Fruit fly (Drosophila melanogaster) whole organism, embryonic: ENCODE data around the gene CG33110.

Experiments used
- Antp ChIP-seq: fragments of 200-800 bp; sonication (Bioruptor generic); optimal IDR thresholded peaks from 3 replicates; lab custom pipeline; 2016; ENCODE audit warnings: missing biosample characterization, missing genetic modification characterization
- BEAF-32 ChIP-seq: fragments of 200-800 bp; sonication (Bioruptor generic); optimal IDR thresholded peaks from 3 replicates; lab custom pipeline; 2017; ENCODE audit warnings: missing biosample characterization, missing genetic modification characterization, mild to moderate bottlenecking, moderate library complexity, missing genetic modification reagents
- CG10209 ChIP-seq: fragments of 200-800 bp; sonication (Bioruptor generic); optimal IDR thresholded peaks from 3 replicates; lab custom pipeline; 2017; ENCODE audit warnings: missing biosample characterization, mild to moderate bottlenecking, missing genetic modification characterization, missing genetic modification reagents
- CG11504 ChIP-seq: fragments of 200-800 bp; sonication (Bioruptor generic); optimal IDR thresholded peaks from 3 replicates; lab custom pipeline; 2019; ENCODE audit warnings: missing biosample characterization, mild to moderate bottlenecking, missing genetic modification characterization, moderate library complexity
- CG1233 ChIP-seq: fragments of 200-800 bp; sonication (Bioruptor generic); optimal IDR thresholded peaks from 4 replicates; lab custom pipeline; 2018; ENCODE audit warnings: missing biosample characterization, mild to moderate bottlenecking, missing genetic modification characterization
- CG12769 ChIP-seq: fragments of 200-800 bp; sonication (Bioruptor generic); optimal IDR thresholded peaks from 2 replicates; lab custom pipeline; 2019; ENCODE audit warnings: missing biosample characterization, mild to moderate bottlenecking, missing genetic modification characterization, moderate library complexity
- CG13624 ChIP-seq: fragments of 200-800 bp; sonication (Bioruptor generic); optimal IDR thresholded peaks from 2 replicates; lab custom pipeline; 2016; ENCODE audit warnings: missing biosample characterization, missing genetic modification characterization
- CG14014 ChIP-seq: fragments of 200-800 bp; sonication (Bioruptor generic); IDR thresholded peaks from 2 replicates; pipeline ENCODE4 v1.3.6; 2022; ENCODE audit warnings: missing biosample characterization, missing genetic modification characterization
- CG15011 ChIP-seq: fragments of 200-800 bp; sonication (Bioruptor generic); optimal IDR thresholded peaks from 3 replicates; lab custom pipeline; 2018; ENCODE audit warnings: missing biosample characterization, mild to moderate bottlenecking, missing genetic modification characterization
- CG15269 ChIP-seq: fragments of 200-800 bp; sonication (Bioruptor generic); optimal IDR thresholded peaks from 2 replicates; lab custom pipeline; 2018; ENCODE audit warnings: missing biosample characterization, mild to moderate bottlenecking, missing genetic modification characterization, moderate library complexity
- CG1603 ChIP-seq: fragments of 200-800 bp; sonication (Bioruptor generic); optimal IDR thresholded peaks from 2 replicates; lab custom pipeline; 2019; ENCODE audit warnings: missing biosample characterization, mild to moderate bottlenecking, missing genetic modification characterization, moderate library complexity
- CG16815 ChIP-seq: fragments of 200-800 bp; sonication (Bioruptor generic); optimal IDR thresholded peaks from 3 replicates; lab custom pipeline; 2017; ENCODE audit warnings: missing biosample characterization, mild to moderate bottlenecking, missing genetic modification characterization
- CG18619 ChIP-seq: fragments of 200-800 bp; sonication (Bioruptor generic); optimal IDR thresholded peaks from 3 replicates; lab custom pipeline; 2017; ENCODE audit warnings: missing biosample characterization, mild to moderate bottlenecking, missing genetic modification characterization
- CG18764 ChIP-seq: fragments of 200-800 bp; sonication (Bioruptor generic); optimal IDR thresholded peaks from 3 replicates; lab custom pipeline; 2016; ENCODE audit warnings: missing biosample characterization, missing genetic modification characterization
- CG31224 ChIP-seq: fragments of 200-800 bp; sonication (Bioruptor generic); IDR thresholded peaks from 2 replicates; pipeline ENCODE4 v1.3.6; 2022; ENCODE audit warnings: missing biosample characterization, missing genetic modification characterization
- CG33213 ChIP-seq: fragments of 200-800 bp; sonication (Bioruptor generic); optimal IDR thresholded peaks from 3 replicates; lab custom pipeline; 2016; ENCODE audit warnings: missing biosample characterization, missing genetic modification characterization
- CG4360 ChIP-seq: fragments of 200-800 bp; sonication (Bioruptor generic); IDR thresholded peaks from 2 replicates; pipeline ENCODE4 v1.3.6; 2022; ENCODE audit warnings: missing biosample characterization, missing genetic modification characterization
- CG7786 ChIP-seq: fragments of 200-800 bp; sonication (Bioruptor generic); optimal IDR thresholded peaks from 2 replicates; lab custom pipeline; 2016; ENCODE audit warnings: missing biosample characterization, missing genetic modification characterization
- CG7987 ChIP-seq: fragments of 200-800 bp; sonication (Bioruptor generic); optimal IDR thresholded peaks from 2 replicates; lab custom pipeline; 2018; ENCODE audit warnings: missing biosample characterization, mild to moderate bottlenecking, missing genetic modification characterization, moderate library complexity
- CG8290 ChIP-seq, 3 experiments: fragments of 200-800 bp; sonication (Bioruptor generic); optimal IDR thresholded peaks; 2 replicates each; lab custom pipeline; 2016 to 2019; ENCODE audit warnings: missing biosample characterization in 3 of 3, missing genetic modification characterization in 3 of 3, mild to moderate bottlenecking in 2 of 3, moderate library complexity in 1 of 3
- CG8944 ChIP-seq: fragments of 200-800 bp; sonication (Bioruptor generic); optimal IDR thresholded peaks from 3 replicates; lab custom pipeline; 2016; ENCODE audit warnings: missing biosample characterization, missing genetic modification characterization
- CTCF ChIP-seq: fragments of 200-800 bp; sonication (Bioruptor generic); optimal IDR thresholded peaks from 2 replicates; lab custom pipeline; 2017; ENCODE audit warnings: missing biosample characterization, mild to moderate bottlenecking, missing genetic modification characterization, moderate library complexity
- D19A ChIP-seq: fragments of 200-800 bp; optimal IDR thresholded peaks from 3 replicates; lab custom pipeline; 2019; ENCODE audit warnings: missing biosample characterization, mild to moderate bottlenecking, missing genetic modification characterization, moderate library complexity
- Drgx ChIP-seq: fragments of 200-800 bp; sonication (Bioruptor generic); IDR thresholded peaks from 2 replicates; pipeline ENCODE4 v1.3.6; 2022; ENCODE audit warnings: missing biosample characterization, missing genetic modification characterization
- Fer1 ChIP-seq: fragments of 200-800 bp; sonication (Bioruptor generic); optimal IDR thresholded peaks from 2 replicates; lab custom pipeline; 2017; ENCODE audit warnings: missing biosample characterization, mild to moderate bottlenecking, missing genetic modification characterization
- Fer3 ChIP-seq: fragments of 200-800 bp; sonication (Bioruptor generic); optimal IDR thresholded peaks from 2 replicates; lab custom pipeline; 2018; ENCODE audit warnings: missing biosample characterization, mild to moderate bottlenecking, missing genetic modification characterization, moderate library complexity
- HLH3B ChIP-seq: fragments of 200-800 bp; sonication (Bioruptor generic); IDR thresholded peaks from 2 replicates; pipeline ENCODE4 v1.3.6; 2022; ENCODE audit warnings: missing biosample characterization, missing genetic modification characterization
- Lhr ChIP-seq: fragments of 200-800 bp; sonication (Bioruptor generic); optimal IDR thresholded peaks from 3 replicates; lab custom pipeline; 2017; ENCODE audit warnings: mild to moderate bottlenecking, missing biosample characterization, missing genetic modification reagents, missing genetic modification characterization
- NK7.1 ChIP-seq: fragments of 200-800 bp; sonication (Bioruptor generic); optimal IDR thresholded peaks from 3 replicates; lab custom pipeline; 2016; ENCODE audit warnings: missing biosample characterization, missing genetic modification characterization
- Sox100B ChIP-seq: fragments of 200-800 bp; sonication (Bioruptor generic); optimal IDR thresholded peaks from 3 replicates; lab custom pipeline; 2018; ENCODE audit warnings: missing biosample characterization, mild to moderate bottlenecking, missing genetic modification characterization
- Trl ChIP-seq, 3 experiments: fragments of >200 bp in 2 of 3; fragments of 200-800 bp in 1 of 3; sonication (Bioruptor generic) in 1 of 3; optimal IDR thresholded peaks; 2 replicates in 1 of 3; 3 replicates in 2 of 3; lab custom pipeline; 2016 to 2017; ENCODE audit warnings: missing biosample characterization in 1 of 3, missing genetic modification characterization in 1 of 3
- Xrp1 ChIP-seq: fragments of 200-800 bp; sonication (Bioruptor generic); IDR thresholded peaks from 2 replicates; pipeline ENCODE4 v1.3.6; 2022; ENCODE audit warnings: missing biosample characterization, missing genetic modification characterization
- ase ChIP-seq: fragments of 200-800 bp; sonication (Bioruptor generic); IDR thresholded peaks from 3 replicates; pipeline ENCODE4 v1.3.6; 2022; ENCODE audit warnings: missing biosample characterization, missing genetic modification characterization
- bsh ChIP-seq, 2 experiments: fragments of 200-800 bp; sonication (Bioruptor generic); optimal IDR thresholded peaks; 2 replicates each; lab custom pipeline; 2017 to 2018; ENCODE audit warnings: mild to moderate bottlenecking in 2 of 2, missing biosample characterization in 2 of 2, missing genetic modification characterization in 2 of 2, moderate library complexity in 1 of 2
- ci ChIP-seq: fragments of 200-800 bp; sonication (Bioruptor generic); IDR thresholded peaks from 3 replicates; pipeline ENCODE4 v1.3.6; 2022; ENCODE audit warnings: missing biosample characterization, missing genetic modification characterization
- exex ChIP-seq: fragments of 200-800 bp; sonication (Bioruptor generic); optimal IDR thresholded peaks from 4 replicates; lab custom pipeline; 2018; ENCODE audit warnings: missing biosample characterization, mild to moderate bottlenecking, missing genetic modification characterization, moderate library complexity
- fd64A ChIP-seq: fragments of 200-800 bp; sonication (Bioruptor generic); optimal IDR thresholded peaks from 3 replicates; lab custom pipeline; 2018; ENCODE audit warnings: missing biosample characterization, mild to moderate bottlenecking, missing genetic modification characterization
- fru ChIP-seq: fragments of >200 bp; optimal IDR thresholded peaks from 2 replicates; lab custom pipeline; 2017
- grn ChIP-seq: fragments of 200-800 bp; sonication (Bioruptor generic); optimal IDR thresholded peaks from 3 replicates; lab custom pipeline; 2017; ENCODE audit warnings: missing biosample characterization, missing genetic modification characterization
- gsb ChIP-seq: fragments of 200-800 bp; sonication (Bioruptor generic); IDR thresholded peaks from 2 replicates; pipeline ENCODE4 v1.3.6; 2022; ENCODE audit warnings: missing biosample characterization, missing genetic modification characterization
- nau ChIP-seq: fragments of 200-800 bp; sonication (Bioruptor generic); optimal IDR thresholded peaks from 3 replicates; lab custom pipeline; 2017; ENCODE audit warnings: missing biosample characterization, mild to moderate bottlenecking, missing genetic modification characterization, missing genetic modification reagents
- nerfin-1 ChIP-seq: fragments of 200-800 bp; sonication (Bioruptor generic); optimal IDR thresholded peaks from 3 replicates; lab custom pipeline; 2019; ENCODE audit warnings: missing biosample characterization, mild to moderate bottlenecking, missing genetic modification characterization, moderate library complexity
- pfk ChIP-seq: fragments of 200-800 bp; sonication (Bioruptor generic); optimal IDR thresholded peaks from 2 replicates; lab custom pipeline; 2018; ENCODE audit warnings: missing biosample characterization, mild to moderate bottlenecking, missing genetic modification characterization, moderate library complexity
- rib ChIP-seq: fragments of 200-800 bp; sonication (Bioruptor generic); IDR thresholded peaks from 2 replicates; pipeline ENCODE4 v1.3.6; 2022; ENCODE audit warnings: missing biosample characterization, missing genetic modification characterization
- seq ChIP-seq: fragments of 200-800 bp; sonication (Bioruptor generic); IDR thresholded peaks from 2 replicates; pipeline ENCODE4 v1.3.6; 2022; ENCODE audit warnings: missing biosample characterization, missing genetic modification characterization
- sob ChIP-seq: fragments of 200-800 bp; sonication (Bioruptor generic); IDR thresholded peaks from 2 replicates; pipeline ENCODE4 v1.3.6; 2022; ENCODE audit warnings: missing biosample characterization, missing genetic modification characterization
- tio ChIP-seq: fragments of 200-800 bp; sonication (Bioruptor generic); optimal IDR thresholded peaks from 2 replicates; lab custom pipeline; 2017; ENCODE audit warnings: missing biosample characterization, missing genetic modification characterization, inconsistent platforms
- unpg ChIP-seq: fragments of 200-800 bp; sonication (Bioruptor generic); optimal IDR thresholded peaks from 3 replicates; lab custom pipeline; 2018; ENCODE audit warnings: missing biosample characterization, mild to moderate bottlenecking, missing genetic modification characterization, moderate library complexity
- wdn ChIP-seq: fragments of 200-800 bp; sonication (Bioruptor generic); IDR thresholded peaks from 2 replicates; pipeline ENCODE4 v1.3.6; 2022; ENCODE audit warnings: missing biosample characterization, missing genetic modification characterization

The CG33110 gene

dm6 chr3R:22626842-22627392 is 56.9 kb downstream of the CG33110 start (continued):
- peak; percentile 73 for TF ChIP-seq CG7987 (GFP tag; lab: Kevin White, UChicago)
- TF ChIP-seq exex (tag; lab: Kevin White, UChicago) = peak; percentile 38
- no peak for TF ChIP-seq CTCF (GFP tag; lab: Kevin White, UChicago)
- peak; percentile 49 for TF ChIP-seq unpg
- TF ChIP-seq Fer1 (GFP tag; lab: Kevin White, UChicago) = peak; percentile 68
- peak; percentile 31 for TF ChIP-seq CG13624 (GFP tag; lab: Kevin White, UChicago)
- TF ChIP-seq Xrp1 (GFP tag; lab: Robert Waterston, UW) = peak; percentile 45; the same call in 1 of the 2 replicates
- no peak for TF ChIP-seq CG8290 (GFP tag; optimal IDR thresholded peaks at IDR 0.05; lab: Kevin White, UChicago)
- TF ChIP-seq CG8290 (tag; optimal IDR thresholded peaks at IDR 0.05; lab: Kevin White, UChicago) = peak in 1 of 2 experiments; percentile 65
- peak; percentile 63 for TF ChIP-seq Fer3 (tag; lab: Kevin White, UChicago)
- TF ChIP-seq CG18619 (GFP tag; lab: Kevin White, UChicago) = peak; percentile 55
- TF ChIP-seq CG8944 (GFP tag; lab: Kevin White, UChicago) = no peak
- TF ChIP-seq CG18764 (GFP tag; lab: Kevin White, UChicago) = peak; percentile 24
- peak; percentile 21; the same call in 1 of the 2 replicates for TF ChIP-seq rib
- TF ChIP-seq CG11504 (tag; lab: Kevin White, UChicago) = peak; percentile 25
- TF ChIP-seq CG1233 (GFP tag; lab: Kevin White, UChicago) = peak; percentile 62
- peak; percentile 43 for TF ChIP-seq CG1603 (tag; lab: Kevin White, UChicago)
- peak; percentile 48 for TF ChIP-seq CG15269 (tag; lab: Kevin White, UChicago)
- TF ChIP-seq CG7786 = peak; percentile 36
- peak; percentile 35 to 92 for TF ChIP-seq bsh (GFP tag; optimal IDR thresholded peaks at IDR 0.05; lab: Kevin White, UChicago)
- peak; percentile 34 for TF ChIP-seq Sox100B (GFP tag; lab: Kevin White, UChicago)
- no peak for TF ChIP-seq fru
- no peak for TF ChIP-seq CG31224 (GFP tag; lab: Robert Waterston, UW)
- peak; percentile 45 for TF ChIP-seq NK7.1 (GFP tag; lab: Kevin White, UChicago)
- TF ChIP-seq grn (GFP tag; lab: Kevin White, UChicago) = peak; percentile 40
- no peak for TF ChIP-seq ase (GFP tag; lab: Robert Waterston, UW)
- no peak for TF ChIP-seq BEAF-32 (GFP tag; lab: Kevin White, UChicago)
- 0 out of 2 replicates have a peak, but pooled peaks have one; percentile 31 for TF ChIP-seq wdn (GFP tag; lab: Robert Waterston, UW)
- TF ChIP-seq tio (GFP tag; lab: Kevin White, UChicago) = no peak
- TF ChIP-seq CG15011 (GFP tag; lab: Kevin White, UChicago) = peak; percentile 62
- peak; percentile 80 for TF ChIP-seq CG12769 (tag; lab: Kevin White, UChicago)
- TF ChIP-seq sob (GFP tag; lab: Robert Waterston, UW) = peak; percentile 42; the same call in 1 of the 2 replicates
- TF ChIP-seq CG14014 (GFP tag; lab: Robert Waterston, UW) = peak; percentile 39; the same call in 1 of the 2 replicates
- peak; percentile 69; the same call in 1 of the 2 replicates for TF ChIP-seq seq
- peak; percentile 4 for TF ChIP-seq nerfin-1 (tag; lab: Kevin White, UChicago)
- TF ChIP-seq CG4360 (GFP tag; lab: Robert Waterston, UW) = peak; percentile 78; the same call in 1 of the 2 replicates
- TF ChIP-seq ci (GFP tag; lab: Robert Waterston, UW) = peak; percentile 76; the same call in 2 of the 3 replicates
- TF ChIP-seq fd64A = peak; percentile 68
- peak; percentile 7 for TF ChIP-seq CG33213 (GFP tag; lab: Kevin White, UChicago)
- peak; percentile 64 for TF ChIP-seq CG10209
- no peak for TF ChIP-seq CG16815 (GFP tag; lab: Kevin White, UChicago)
- no peak for TF ChIP-seq Antp
- no peak for TF ChIP-seq Lhr (GFP tag; lab: Kevin White, UChicago)
- peak; percentile 39; the same call in 1 of the 2 replicates for TF ChIP-seq HLH3B (GFP tag; lab: Robert Waterston, UW)
- TF ChIP-seq pfk (GFP tag; lab: Kevin White, UChicago) = peak; percentile 52
- TF ChIP-seq nau = peak; percentile 74
- TF ChIP-seq gsb (GFP tag; lab: Robert Waterston, UW) = no peak
- TF ChIP-seq D19A (tag; lab: Kevin White, UChicago) = peak; percentile 2
- peak; percentile 96 to 100 for TF ChIP-seq Trl (optimal IDR thresholded peaks at IDR 0.05; lab: Kevin White, UChicago)
- TF ChIP-seq Trl (GFP tag; optimal IDR thresholded peaks at IDR 0.05; lab: Kevin White, UChicago) = peak; percentile 51
- peak; percentile 88 for TF ChIP-seq Drgx (GFP tag; lab: Robert Waterston, UW)
